Fruit fly (Drosophila melanogaster) whole organism, embryonic: Measurements from ENCODE around the gene twf.

ENCODE experiments used
- Adf1 ChIP-seq: fragments of 200-800 bp; sonication (Bioruptor generic); IDR thresholded peaks from 2 replicates; pipeline ENCODE4 v1.3.6; 2022; ENCODE audit warnings: missing biosample characterization, missing genetic modification characterization
- CG11085 ChIP-seq: fragments of 200-800 bp; sonication (Bioruptor generic); IDR thresholded peaks from 2 replicates; pipeline ENCODE4 v1.3.6; 2022; ENCODE audit warnings: missing biosample characterization, missing genetic modification characterization
- CG12071 ChIP-seq: fragments of 200-800 bp; sonication (Bioruptor generic); optimal IDR thresholded peaks from 3 replicates; lab custom pipeline; 2018; ENCODE audit warnings: missing biosample characterization, mild to moderate bottlenecking, missing genetic modification characterization
- CG1233 ChIP-seq: fragments of 200-800 bp; sonication (Bioruptor generic); optimal IDR thresholded peaks from 4 replicates; lab custom pipeline; 2018; ENCODE audit warnings: missing biosample characterization, mild to moderate bottlenecking, missing genetic modification characterization
- CG12942 ChIP-seq: fragments of 200-800 bp; sonication (Bioruptor generic); optimal IDR thresholded peaks from 3 replicates; lab custom pipeline; 2016; ENCODE audit warnings: missing biosample characterization, missing genetic modification characterization
- CG13287 ChIP-seq: fragments of 200-800 bp; sonication (Bioruptor generic); IDR thresholded peaks from 2 replicates; pipeline ENCODE4 v1.3.6; 2022; ENCODE audit warnings: missing biosample characterization, missing genetic modification characterization; ENCODE audit not compliant: partially characterized antibody
- CG13424 ChIP-seq: fragments of 200-800 bp; sonication (Bioruptor generic); optimal IDR thresholded peaks from 2 replicates; lab custom pipeline; 2019; ENCODE audit warnings: missing biosample characterization, mild to moderate bottlenecking, missing genetic modification characterization, moderate library complexity
- CG32772 ChIP-seq: fragments of 200-800 bp; sonication (Bioruptor generic); IDR thresholded peaks from 2 replicates; pipeline ENCODE4 v1.3.6; 2022; ENCODE audit warnings: missing biosample characterization, missing genetic modification characterization
- CG33557 ChIP-seq: fragments of 200-800 bp; sonication (Bioruptor generic); optimal IDR thresholded peaks from 2 replicates; lab custom pipeline; 2019; ENCODE audit warnings: missing biosample characterization, mild to moderate bottlenecking, missing genetic modification characterization, moderate library complexity
- CG4404 ChIP-seq: fragments of 200-800 bp; sonication (Bioruptor generic); IDR thresholded peaks from 2 replicates; pipeline ENCODE4 v1.3.6; 2022; ENCODE audit warnings: missing biosample characterization, missing genetic modification characterization
- CG4424 ChIP-seq: fragments of 200-800 bp; sonication (Bioruptor generic); optimal IDR thresholded peaks from 3 replicates; lab custom pipeline; 2016; ENCODE audit warnings: missing biosample characterization, missing genetic modification characterization
- CG4617 ChIP-seq: fragments of 200-800 bp; sonication (Bioruptor generic); optimal IDR thresholded peaks from 3 replicates; lab custom pipeline; 2016; ENCODE audit warnings: missing biosample characterization, missing genetic modification characterization, borderline replicate concordance
- CG6791 ChIP-seq: fragments of 200-800 bp; sonication (Bioruptor generic); IDR thresholded peaks from 3 replicates; pipeline ENCODE4 v1.3.6; 2022; ENCODE audit warnings: missing biosample characterization, missing genetic modification characterization; ENCODE audit not compliant: partially characterized antibody
- CG8388 ChIP-seq: fragments of 200-800 bp; sonication (Bioruptor generic); optimal IDR thresholded peaks from 2 replicates; lab custom pipeline; 2019; ENCODE audit warnings: missing biosample characterization, mild to moderate bottlenecking, missing genetic modification characterization, moderate library complexity
- Camta ChIP-seq: fragments of 200-800 bp; sonication (Bioruptor generic); optimal IDR thresholded peaks from 2 replicates; lab custom pipeline; 2016; ENCODE audit warnings: missing biosample characterization, missing genetic modification characterization
- CrebB ChIP-seq: fragments of 200-800 bp; sonication (Bioruptor generic); optimal IDR thresholded peaks from 3 replicates; lab custom pipeline; 2018; ENCODE audit warnings: missing biosample characterization, mild to moderate bottlenecking, missing genetic modification characterization
- D19A ChIP-seq: fragments of 200-800 bp; optimal IDR thresholded peaks from 3 replicates; lab custom pipeline; 2019; ENCODE audit warnings: missing biosample characterization, mild to moderate bottlenecking, missing genetic modification characterization, moderate library complexity
- Dip2 ChIP-seq: fragments of 200-800 bp; sonication (Bioruptor generic); IDR thresholded peaks from 2 replicates; pipeline ENCODE4 v1.3.6; 2022; ENCODE audit warnings: missing biosample characterization, missing genetic modification characterization
- Dip3 ChIP-seq: fragments of 200-800 bp; sonication (Bioruptor generic); optimal IDR thresholded peaks from 3 replicates; lab custom pipeline; 2016; ENCODE audit warnings: missing biosample characterization, missing genetic modification characterization
- Eip74EF ChIP-seq, 2 experiments: fragments of 200-800 bp in 1 of 2; fragments of >200 bp in 1 of 2; sonication (Bioruptor generic) in 1 of 2; optimal IDR thresholded peaks; 2 replicates each; lab custom pipeline; 2017 to 2019; ENCODE audit warnings: missing biosample characterization in 2 of 2, missing genetic modification characterization in 2 of 2, mild to moderate bottlenecking in 1 of 2, moderate library complexity in 1 of 2
- Fer3 ChIP-seq: fragments of 200-800 bp; sonication (Bioruptor generic); optimal IDR thresholded peaks from 2 replicates; lab custom pipeline; 2018; ENCODE audit warnings: missing biosample characterization, mild to moderate bottlenecking, missing genetic modification characterization, moderate library complexity
- H15 ChIP-seq: fragments of 200-800 bp; sonication (Bioruptor generic); IDR thresholded peaks from 3 replicates; pipeline ENCODE4 v1.3.6; 2022; ENCODE audit warnings: missing biosample characterization, missing genetic modification characterization
- Lpt ChIP-seq: fragments of >200 bp; optimal IDR thresholded peaks from 2 replicates; lab custom pipeline; 2018; ENCODE audit warnings: missing biosample characterization, missing genetic modification characterization
- NC2β ChIP-seq: fragments of 200-800 bp; sonication (Bioruptor generic); optimal IDR thresholded peaks from 2 replicates; lab custom pipeline; 2016; ENCODE audit warnings: missing biosample characterization, missing genetic modification characterization
- Nf-YC ChIP-seq: fragments of 200-800 bp; optimal IDR thresholded peaks from 3 replicates; lab custom pipeline; 2019; ENCODE audit warnings: missing biosample characterization, mild to moderate bottlenecking, missing genetic modification characterization, moderate library complexity
- Oaz ChIP-seq: fragments of 200-800 bp; sonication (Bioruptor generic); IDR thresholded peaks from 2 replicates; pipeline ENCODE4 v1.3.6; 2022; ENCODE audit warnings: missing biosample characterization, missing genetic modification characterization
- Taf1 ChIP-seq: fragments of 200-800 bp; sonication (Bioruptor generic); IDR thresholded peaks from 2 replicates; pipeline ENCODE4 v1.3.6; 2022; ENCODE audit warnings: missing biosample characterization, missing genetic modification characterization
- YL-1 ChIP-seq: fragments of 200-800 bp; sonication (Bioruptor generic); optimal IDR thresholded peaks from 3 replicates; lab custom pipeline; 2017; ENCODE audit warnings: missing biosample characterization, mild to moderate bottlenecking, missing genetic modification characterization
- ab ChIP-seq: fragments of 200-800 bp; sonication (Bioruptor generic); optimal IDR thresholded peaks from 2 replicates; lab custom pipeline; 2016; ENCODE audit warnings: missing biosample characterization, missing genetic modification characterization
- aop ChIP-seq: fragments of 200-800 bp; sonication (Bioruptor generic); IDR thresholded peaks from 2 replicates; pipeline ENCODE4 v1.3.6; 2022; ENCODE audit warnings: missing biosample characterization, missing genetic modification characterization
- ap ChIP-seq: fragments of 200-800 bp; sonication (Bioruptor generic); IDR thresholded peaks from 2 replicates; pipeline ENCODE4 v1.3.6; 2022; ENCODE audit warnings: missing biosample characterization, missing genetic modification characterization
- bcd ChIP-seq: fragments of 200-800 bp; sonication (Bioruptor generic); optimal IDR thresholded peaks from 2 replicates; lab custom pipeline; 2017; ENCODE audit warnings: missing biosample characterization, mild to moderate bottlenecking, missing genetic modification characterization
- bigmax ChIP-seq: fragments of 200-800 bp; sonication (Bioruptor generic); optimal IDR thresholded peaks from 2 replicates; lab custom pipeline; 2018; ENCODE audit warnings: missing biosample characterization, mild to moderate bottlenecking, missing genetic modification characterization
- chif ChIP-seq, 2 experiments: fragments of 200-800 bp; sonication (Bioruptor generic); optimal IDR thresholded peaks; 3 replicates each; lab custom pipeline; 2016; ENCODE audit warnings: missing biosample characterization in 2 of 2, missing genetic modification characterization in 2 of 2
- chinmo ChIP-seq: fragments of 200-800 bp; sonication (Bioruptor generic); IDR thresholded peaks from 4 replicates; pipeline ENCODE4 v1.3.6; 2022; ENCODE audit warnings: missing biosample characterization, missing genetic modification characterization; ENCODE audit not compliant: partially characterized antibody
- corto ChIP-seq: fragments of 200-800 bp; sonication (Bioruptor generic); optimal IDR thresholded peaks from 2 replicates; lab custom pipeline; 2016; ENCODE audit warnings: missing biosample characterization, mild to moderate bottlenecking, missing genetic modification characterization, moderate library complexity
- crol ChIP-seq: fragments of 200-800 bp; sonication (Bioruptor generic); IDR thresholded peaks from 2 replicates; pipeline ENCODE4 v1.3.6; 2022; ENCODE audit warnings: missing biosample characterization, missing genetic modification characterization
- fru ChIP-seq: fragments of >200 bp; optimal IDR thresholded peaks from 2 replicates; lab custom pipeline; 2017
- fu2 ChIP-seq: fragments of 200-800 bp; sonication (Bioruptor generic); optimal IDR thresholded peaks from 2 replicates; lab custom pipeline; 2016; ENCODE audit warnings: missing biosample characterization, missing genetic modification characterization
- h ChIP-seq: fragments of >200 bp; optimal IDR thresholded peaks from 2 replicates; lab custom pipeline; 2017
- jumu ChIP-seq: fragments of 200-800 bp; sonication (Bioruptor generic); optimal IDR thresholded peaks from 3 replicates; lab custom pipeline; 2016; ENCODE audit warnings: missing biosample characterization, missing genetic modification characterization
- pfk ChIP-seq: fragments of 200-800 bp; sonication (Bioruptor generic); optimal IDR thresholded peaks from 2 replicates; lab custom pipeline; 2018; ENCODE audit warnings: missing biosample characterization, mild to moderate bottlenecking, missing genetic modification characterization, moderate library complexity
- pita ChIP-seq: fragments of 200-800 bp; sonication (Bioruptor generic); optimal IDR thresholded peaks from 2 replicates; lab custom pipeline; 2017; ENCODE audit warnings: missing biosample characterization, mild to moderate bottlenecking, missing genetic modification characterization
- prd ChIP-seq, 3 experiments: fragments of >200 bp in 2 of 3; fragments of 200-800 bp in 1 of 3; sonication (Bioruptor generic) in 1 of 3; optimal IDR thresholded peaks in 2 of 3; IDR thresholded peaks in 1 of 3; 2 replicates in 2 of 3; 3 replicates in 1 of 3; pipeline versions ENCODE4 v1.3.6 to Lab custom; 2017 to 2022; ENCODE audit warnings: missing biosample characterization in 1 of 3, missing genetic modification characterization in 1 of 3
- pum ChIP-seq: fragments of 200-800 bp; sonication (Bioruptor generic); optimal IDR thresholded peaks from 2 replicates; lab custom pipeline; 2016; ENCODE audit warnings: missing biosample characterization, missing genetic modification characterization
- salm ChIP-seq: fragments of 200-800 bp; sonication (Bioruptor generic); optimal IDR thresholded peaks from 2 replicates; lab custom pipeline; 2018; ENCODE audit warnings: missing biosample characterization, mild to moderate bottlenecking, missing genetic modification characterization
- stc ChIP-seq: fragments of 200-800 bp; sonication (Bioruptor generic); IDR thresholded peaks from 2 replicates; pipeline ENCODE4 v1.3.6; 2022; ENCODE audit warnings: missing biosample characterization, missing genetic modification characterization
- tx ChIP-seq: fragments of 200-800 bp; sonication (Bioruptor generic); optimal IDR thresholded peaks from 2 replicates; lab custom pipeline; 2016; ENCODE audit warnings: missing biosample characterization, missing genetic modification characterization
- unpg ChIP-seq: fragments of 200-800 bp; sonication (Bioruptor generic); optimal IDR thresholded peaks from 3 replicates; lab custom pipeline; 2018; ENCODE audit warnings: missing biosample characterization, mild to moderate bottlenecking, missing genetic modification characterization, moderate library complexity
- zfh2 ChIP-seq: fragments of 200-800 bp; sonication (Bioruptor generic); optimal IDR thresholded peaks from 2 replicates; lab custom pipeline; 2016; ENCODE audit warnings: missing biosample characterization, missing genetic modification characterization

Gene twf

dm6 chr3R:14125479-14126121, 3.1 kb downstream of the twf start, which contains the start of the genes 140up and Polr2B (continued):
- TF ChIP-seq Dip3 (GFP tag; lab: Kevin White, UChicago) (peak; percentile 83), crol (GFP tag; lab: Robert Waterston, UW) (peak; percentile 64), pum (GFP tag; lab: Kevin White, UChicago) (peak; percentile 83), CG11085 (GFP tag; lab: Robert Waterston, UW) (peak; percentile 94), pfk (GFP tag; lab: Kevin White, UChicago) (no peak), fu2 (GFP tag; lab: Kevin White, UChicago) (peak; percentile 73), stc (GFP tag; lab: Robert Waterston, UW) (peak; percentile 89), Fer3 (tag; lab: Kevin White, UChicago) (peak; percentile 94), h (lab: Kevin White, UChicago) (no peak), CG1233 (GFP tag; lab: Kevin White, UChicago) (peak; percentile 92), zfh2 (GFP tag; lab: Kevin White, UChicago) (peak; percentile 88), Oaz (peak; percentile 63), bcd (GFP tag; lab: Kevin White, UChicago) (peak; percentile 93), CG4617 (GFP tag; lab: Kevin White, UChicago) (peak; percentile 96), Lpt (GFP tag; lab: Kevin White, UChicago) (no peak), D19A (tag; lab: Kevin White, UChicago) (peak; percentile 85), CG32772 (GFP tag; lab: Robert Waterston, UW) (peak; percentile 93), H15 (GFP tag; lab: Robert Waterston, UW) (peak; percentile 86; the same call in 2 of the 3 replicates), CrebB (tag; lab: Kevin White, UChicago) (peak; percentile 76), tx (GFP tag; lab: Kevin White, UChicago) (peak; percentile 71), Camta (GFP tag; lab: Kevin White, UChicago) (peak; percentile 70), CG4424 (GFP tag; lab: Kevin White, UChicago) (peak; percentile 94), Nf-YC (tag; lab: Kevin White, UChicago) (peak; percentile 86), bigmax (GFP tag; lab: Kevin White, UChicago) (peak; percentile 3), CG33557 (peak; percentile 93), salm (tag; lab: Kevin White, UChicago) (peak; percentile 78), CG4404 (GFP tag; lab: Robert Waterston, UW) (peak; percentile 91), ap (peak; percentile 89), chif (GFP tag; optimal IDR thresholded peaks at IDR 0.05; lab: Kevin White, UChicago) (peak; percentile 60 to 76), corto (peak; percentile 58), fru (lab: Kevin White, UChicago) (no peak), ab (GFP tag; lab: Kevin White, UChicago) (peak; percentile 62), pita (GFP tag; lab: Kevin White, UChicago) (no peak), unpg (peak; percentile 92), NC2β (GFP tag; lab: Kevin White, UChicago) (peak; percentile 60), Eip74EF (GFP tag; optimal IDR thresholded peaks at IDR 0.05; lab: Kevin White, UChicago) (no peak), Dip2 (peak; percentile 44; the same call in 1 of the 2 replicates), aop (GFP tag; lab: Robert Waterston, UW) (no peak), CG13287 (GFP tag; lab: Robert Waterston, UW) (peak; percentile 48; the same call in 1 of the 2 replicates), chinmo (no peak), YL-1 (GFP tag; lab: Kevin White, UChicago) (peak; percentile 88), CG6791 (GFP tag; lab: Robert Waterston, UW) (no peak), jumu (GFP tag; lab: Kevin White, UChicago) (peak; percentile 76), CG12942 (GFP tag; lab: Kevin White, UChicago) (peak; percentile 94), CG8388 (peak; percentile 89), Taf1 (GFP tag; lab: Robert Waterston, UW) (peak; percentile 87), prd (optimal IDR thresholded peaks at IDR 0.05; lab: Kevin White, UChicago) (no peak), prd (GFP tag; IDR thresholded peaks at IDR 0.05; lab: Robert Waterston, UW) (peak; percentile 93), Adf1 (GFP tag; lab: Robert Waterston, UW) (peak; percentile 70), CG12071 (no peak), CG13424 (tag; lab: Kevin White, UChicago) (peak; percentile 95)
